Fruit fly (Drosophila melanogaster) whole organism, wandering third instar larva: ENCODE measurements around the gene CG13921.

Experiments
- Dif ChIP-seq: fragments of 200-275, 200-300 bp; sonication (Bioruptor generic); optimal IDR thresholded peaks from 2 replicates; lab custom pipeline; 2018; ENCODE audit warnings: missing biosample characterization, missing genetic modification characterization; ENCODE audit not compliant: partially characterized antibody
- Jra ChIP-seq: sonication (Bioruptor generic); optimal IDR thresholded peaks from 2 replicates; lab custom pipeline; 2016; ENCODE audit warnings: missing biosample characterization, missing genetic modification characterization
- Rel ChIP-seq, 2 experiments: fragments of 200-800 bp; sonication (Bioruptor generic) in 1 of 2; optimal IDR thresholded peaks; 2 replicates in 1 of 2; 3 replicates in 1 of 2; lab custom pipeline; 2016 to 2019; ENCODE audit warnings: mild to moderate bottlenecking in 2 of 2, missing biosample characterization in 2 of 2, missing genetic modification characterization in 2 of 2, moderate library complexity in 1 of 2
- h ChIP-seq: fragments of 200-800 bp; sonication (Bioruptor generic); optimal IDR thresholded peaks from 3 replicates; lab custom pipeline; 2016; ENCODE audit warnings: missing biosample characterization, mild to moderate bottlenecking, missing genetic modification characterization
- usp ChIP-seq: fragments of >200 bp; optimal IDR thresholded peaks from 2 replicates; lab custom pipeline; 2017; ENCODE audit warnings: missing biosample characterization, missing genetic modification characterization

DNA sequence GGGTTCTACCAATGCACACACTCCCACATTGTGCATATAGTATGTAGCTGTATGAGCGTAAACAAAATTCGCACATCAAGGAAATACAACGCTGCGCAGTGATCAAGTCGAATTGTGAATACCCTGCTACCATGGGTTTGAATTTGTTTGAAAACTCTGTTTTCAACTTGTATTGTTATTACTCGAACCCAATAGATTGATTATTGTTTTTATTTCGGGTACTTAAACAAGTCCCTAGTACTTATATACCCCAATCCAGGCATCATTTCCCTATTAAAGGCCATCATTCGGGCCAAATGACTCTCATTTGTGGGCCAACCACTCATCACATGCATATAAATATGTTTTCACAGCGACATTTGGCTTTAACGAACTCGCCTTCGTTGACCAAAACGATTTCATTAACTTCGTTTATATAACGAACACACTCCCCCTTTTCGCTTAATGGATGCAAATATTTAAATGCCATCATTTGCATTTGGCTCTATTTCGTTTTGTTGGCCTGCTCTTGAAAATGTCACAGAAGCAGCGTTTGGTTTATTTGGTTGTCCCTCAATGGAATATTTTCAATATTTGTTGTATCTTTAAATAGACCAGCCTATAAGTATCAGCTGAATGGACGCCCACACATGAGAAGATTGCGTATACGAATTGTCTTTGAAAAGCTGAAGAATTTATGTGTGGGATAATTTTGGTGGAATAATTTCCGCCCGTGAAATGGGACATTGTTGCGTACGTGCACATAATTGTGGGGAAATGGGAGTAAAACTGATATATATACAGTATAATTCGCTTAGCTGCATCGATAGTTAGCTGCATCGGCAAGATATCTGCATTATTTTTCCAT is 6.4 kb upstream of the CG13921 start:
- TF ChIP-seq Dif (GFP tag; lab: Kevin White, UChicago) (no peak), usp (GFP tag; lab: Kevin White, UChicago) (no peak), Rel (GFP tag; optimal IDR thresholded peaks at IDR 0.05; lab: Kevin White, UChicago) (no peak), Rel (tag; optimal IDR thresholded peaks at IDR 0.05; lab: Kevin White, UChicago) (no peak), h (GFP tag; lab: Kevin White, UChicago) (peak; percentile 82), Jra (no peak)
